Fruit fly (Drosophila melanogaster) whole organism, embryonic: ENCODE measurements around the gene tmod.

Experiments used
- CG1024 ChIP-seq: fragments of 200-800 bp; sonication (Bioruptor generic); IDR thresholded peaks from 2 replicates; pipeline ENCODE4 v1.3.6; 2022; ENCODE audit warnings: missing biosample characterization, missing genetic modification characterization
- CG10431 ChIP-seq: fragments of 200-800 bp; sonication (Bioruptor generic); optimal IDR thresholded peaks from 3 replicates; lab custom pipeline; 2018; ENCODE audit warnings: missing biosample characterization, mild to moderate bottlenecking, missing genetic modification characterization
- CG10654 ChIP-seq: fragments of 200-800 bp; sonication (Bioruptor generic); optimal IDR thresholded peaks from 2 replicates; lab custom pipeline; 2016; ENCODE audit warnings: missing biosample characterization, missing genetic modification characterization
- CG10959 ChIP-seq: fragments of 200-800 bp; sonication (Bioruptor generic); IDR thresholded peaks from 2 replicates; pipeline ENCODE4 v1.3.6; 2022; ENCODE audit warnings: missing biosample characterization, missing genetic modification characterization
- CG1233 ChIP-seq: fragments of 200-800 bp; sonication (Bioruptor generic); optimal IDR thresholded peaks from 4 replicates; lab custom pipeline; 2018; ENCODE audit warnings: missing biosample characterization, mild to moderate bottlenecking, missing genetic modification characterization
- CG14441 ChIP-seq: fragments of 200-800 bp; sonication (Bioruptor generic); IDR thresholded peaks from 2 replicates; pipeline ENCODE4 v1.3.6; 2022; ENCODE audit warnings: missing biosample characterization, missing genetic modification characterization
- CG15479 ChIP-seq: fragments of 200-800 bp; sonication (Bioruptor generic); optimal IDR thresholded peaks from 3 replicates; lab custom pipeline; 2019; ENCODE audit warnings: missing biosample characterization, mild to moderate bottlenecking, missing genetic modification characterization, moderate library complexity
- CG15514 ChIP-seq: fragments of 200-800 bp; sonication (Bioruptor generic); optimal IDR thresholded peaks from 3 replicates; lab custom pipeline; 2017; ENCODE audit warnings: missing biosample characterization, missing genetic modification characterization, mild to moderate bottlenecking, moderate library complexity, missing genetic modification reagents
- CG18262 ChIP-seq: fragments of 200-800 bp; optimal IDR thresholded peaks from 3 replicates; lab custom pipeline; 2019; ENCODE audit warnings: missing biosample characterization, mild to moderate bottlenecking, missing genetic modification characterization, moderate library complexity
- CG30403 ChIP-seq: fragments of 200-800 bp; sonication (Bioruptor generic); optimal IDR thresholded peaks from 3 replicates; lab custom pipeline; 2016; ENCODE audit warnings: missing biosample characterization, missing genetic modification characterization
- CG32772 ChIP-seq: fragments of 200-800 bp; sonication (Bioruptor generic); IDR thresholded peaks from 2 replicates; pipeline ENCODE4 v1.3.6; 2022; ENCODE audit warnings: missing biosample characterization, missing genetic modification characterization
- CG3407 ChIP-seq: fragments of 200-800 bp; sonication (Bioruptor generic); optimal IDR thresholded peaks from 2 replicates; lab custom pipeline; 2018; ENCODE audit warnings: missing biosample characterization, mild to moderate bottlenecking, missing genetic modification characterization
- CG43689 ChIP-seq: fragments of 200-800 bp; sonication (Bioruptor generic); IDR thresholded peaks from 2 replicates; pipeline ENCODE4 v1.3.6; 2022; ENCODE audit warnings: missing biosample characterization, missing genetic modification characterization
- CG4707 ChIP-seq: fragments of 200-800 bp; sonication (Bioruptor generic); optimal IDR thresholded peaks from 2 replicates; lab custom pipeline; 2018; ENCODE audit warnings: missing biosample characterization, mild to moderate bottlenecking, missing genetic modification characterization, moderate library complexity
- Ets97D ChIP-seq: fragments of 200-800 bp; sonication (Bioruptor generic); optimal IDR thresholded peaks from 3 replicates; lab custom pipeline; 2016; ENCODE audit warnings: missing biosample characterization, missing genetic modification characterization
- Fer1 ChIP-seq: fragments of 200-800 bp; sonication (Bioruptor generic); optimal IDR thresholded peaks from 2 replicates; lab custom pipeline; 2017; ENCODE audit warnings: missing biosample characterization, mild to moderate bottlenecking, missing genetic modification characterization
- HLHmδ ChIP-seq: fragments of 200-800 bp; sonication (Bioruptor generic); optimal IDR thresholded peaks from 2 replicates; lab custom pipeline; 2018; ENCODE audit warnings: missing biosample characterization, mild to moderate bottlenecking, missing genetic modification characterization, moderate library complexity
- Hr78 ChIP-seq, 2 experiments: fragments of 200-800 bp in 1 of 2; fragments of >200 bp in 1 of 2; sonication (Bioruptor generic) in 1 of 2; optimal IDR thresholded peaks; 2 replicates each; lab custom pipeline; 2017 to 2019; ENCODE audit warnings: missing biosample characterization in 2 of 2, missing genetic modification characterization in 2 of 2, mild to moderate bottlenecking in 1 of 2, moderate library complexity in 1 of 2
- Hsf ChIP-seq: fragments of 200-800 bp; sonication (Bioruptor generic); optimal IDR thresholded peaks from 3 replicates; lab custom pipeline; 2016; ENCODE audit warnings: missing biosample characterization, missing genetic modification characterization
- Lim3 ChIP-seq: fragments of 200-800 bp; sonication (Bioruptor generic); IDR thresholded peaks from 2 replicates; pipeline ENCODE4 v1.3.6; 2022; ENCODE audit warnings: missing biosample characterization, missing genetic modification characterization
- Mrtf ChIP-seq: fragments of 200-800 bp; sonication (Bioruptor generic); IDR thresholded peaks from 3 replicates; pipeline ENCODE4 v1.3.6; 2022; ENCODE audit warnings: missing biosample characterization, missing genetic modification characterization
- NFAT ChIP-seq: fragments of 200-800 bp; sonication (Bioruptor generic); IDR thresholded peaks from 2 replicates; pipeline ENCODE4 v1.3.6; 2022; ENCODE audit warnings: missing biosample characterization, missing genetic modification characterization
- NK7.1 ChIP-seq: fragments of 200-800 bp; sonication (Bioruptor generic); optimal IDR thresholded peaks from 3 replicates; lab custom pipeline; 2016; ENCODE audit warnings: missing biosample characterization, missing genetic modification characterization
- Pdp1 ChIP-seq, 2 experiments: fragments of 200-800 bp; sonication (Bioruptor generic); optimal IDR thresholded peaks; 3 replicates each; lab custom pipeline; 2016; ENCODE audit warnings: missing biosample characterization in 2 of 2, missing genetic modification characterization in 2 of 2, mild to moderate bottlenecking in 1 of 2, moderate library complexity in 1 of 2
- Scr ChIP-seq: fragments of 200-800 bp; sonication (Bioruptor generic); IDR thresholded peaks from 2 replicates; pipeline ENCODE4 v1.3.6; 2022; ENCODE audit warnings: missing biosample characterization, missing genetic modification characterization; ENCODE audit not compliant: partially characterized antibody
- Taf1 ChIP-seq: fragments of 200-800 bp; sonication (Bioruptor generic); IDR thresholded peaks from 2 replicates; pipeline ENCODE4 v1.3.6; 2022; ENCODE audit warnings: missing biosample characterization, missing genetic modification characterization
- Tbp ChIP-seq: fragments of >200 bp; optimal IDR thresholded peaks from 2 replicates; lab custom pipeline; 2018; ENCODE audit warnings: missing biosample characterization, missing genetic modification characterization
- Trl ChIP-seq, 3 experiments: fragments of >200 bp in 2 of 3; fragments of 200-800 bp in 1 of 3; sonication (Bioruptor generic) in 1 of 3; optimal IDR thresholded peaks; 2 replicates in 1 of 3; 3 replicates in 2 of 3; lab custom pipeline; 2016 to 2017; ENCODE audit warnings: missing biosample characterization in 1 of 3, missing genetic modification characterization in 1 of 3
- al ChIP-seq: fragments of 200-800 bp; sonication (Bioruptor generic); IDR thresholded peaks from 2 replicates; pipeline ENCODE4 v1.3.6; 2022; ENCODE audit warnings: missing biosample characterization, missing genetic modification characterization
- caup ChIP-seq: fragments of 200-800 bp; sonication (Bioruptor generic); optimal IDR thresholded peaks from 3 replicates; lab custom pipeline; 2017; ENCODE audit warnings: missing biosample characterization, mild to moderate bottlenecking, missing genetic modification characterization, moderate library complexity; ENCODE audit not compliant: severe bottlenecking
- cg ChIP-seq: fragments of 200-800 bp; sonication (Bioruptor generic); optimal IDR thresholded peaks from 3 replicates; lab custom pipeline; 2019; ENCODE audit warnings: missing biosample characterization, mild to moderate bottlenecking, missing genetic modification characterization, moderate library complexity
- croc ChIP-seq: fragments of 200-800 bp; sonication (Bioruptor generic); conservative IDR thresholded peaks from 3 replicates; pipeline ENCODE4 v1.3.6; 2022; ENCODE audit warnings: missing biosample characterization, missing genetic modification characterization
- ems ChIP-seq: fragments of 200-800 bp; sonication (Bioruptor generic); optimal IDR thresholded peaks from 3 replicates; lab custom pipeline; 2016; ENCODE audit warnings: missing biosample characterization, missing genetic modification characterization
- en ChIP-seq: fragments of 200-800 bp; sonication (Bioruptor generic); optimal IDR thresholded peaks from 2 replicates; lab custom pipeline; 2016; ENCODE audit warnings: missing biosample characterization, missing genetic modification characterization
- exex ChIP-seq: fragments of 200-800 bp; sonication (Bioruptor generic); optimal IDR thresholded peaks from 4 replicates; lab custom pipeline; 2018; ENCODE audit warnings: missing biosample characterization, mild to moderate bottlenecking, missing genetic modification characterization, moderate library complexity
- fru ChIP-seq: fragments of >200 bp; optimal IDR thresholded peaks from 2 replicates; lab custom pipeline; 2017
- gce ChIP-seq: fragments of 200-800 bp; sonication (Bioruptor generic); IDR thresholded peaks from 3 replicates; pipeline ENCODE4 v1.3.6; 2022; ENCODE audit warnings: missing biosample characterization, missing genetic modification characterization
- grn ChIP-seq: fragments of 200-800 bp; sonication (Bioruptor generic); optimal IDR thresholded peaks from 3 replicates; lab custom pipeline; 2017; ENCODE audit warnings: missing biosample characterization, missing genetic modification characterization
- gro ChIP-seq: fragments of 200-800 bp; sonication (Bioruptor generic); optimal IDR thresholded peaks from 2 replicates; lab custom pipeline; 2016; ENCODE audit warnings: missing biosample characterization, missing genetic modification characterization
- inv ChIP-seq: fragments of 200-800 bp; sonication (Bioruptor generic); IDR thresholded peaks from 2 replicates; pipeline ENCODE4 v1.3.6; 2022; ENCODE audit warnings: missing biosample characterization, missing genetic modification characterization; ENCODE audit not compliant: partially characterized antibody
- luna ChIP-seq: fragments of 200-800 bp; sonication (Bioruptor generic); optimal IDR thresholded peaks from 2 replicates; lab custom pipeline; 2016; ENCODE audit warnings: missing biosample characterization, missing genetic modification characterization
- mam ChIP-seq: fragments of 200-800 bp; sonication (Bioruptor generic); optimal IDR thresholded peaks from 3 replicates; lab custom pipeline; 2016; ENCODE audit warnings: missing biosample characterization, missing genetic modification characterization
- nerfin-1 ChIP-seq: fragments of 200-800 bp; sonication (Bioruptor generic); optimal IDR thresholded peaks from 3 replicates; lab custom pipeline; 2019; ENCODE audit warnings: missing biosample characterization, mild to moderate bottlenecking, missing genetic modification characterization, moderate library complexity
- pan ChIP-seq, 4 experiments: fragments of >200 bp in 3 of 4; fragments of 200-800 bp in 1 of 4; sonication (Bioruptor generic) in 1 of 4; optimal IDR thresholded peaks in 3 of 4; IDR thresholded peaks in 1 of 4; 2 replicates each; pipeline versions ENCODE4 v1.3.6 to Lab custom; 2017 to 2022; ENCODE audit warnings: missing biosample characterization in 2 of 4, missing genetic modification characterization in 2 of 4, mixed read lengths in 1 of 4
- seq ChIP-seq: fragments of 200-800 bp; sonication (Bioruptor generic); IDR thresholded peaks from 2 replicates; pipeline ENCODE4 v1.3.6; 2022; ENCODE audit warnings: missing biosample characterization, missing genetic modification characterization
- sna ChIP-seq: fragments of 200-800 bp; sonication (Bioruptor generic); IDR thresholded peaks from 2 replicates; pipeline ENCODE4 v1.3.6; 2022; ENCODE audit warnings: missing biosample characterization, missing genetic modification characterization; ENCODE audit not compliant: partially characterized antibody
- tgo ChIP-seq: fragments of 200-800 bp; sonication (Bioruptor generic); IDR thresholded peaks from 3 replicates; pipeline ENCODE4 v1.3.6; 2022; ENCODE audit warnings: missing biosample characterization, missing genetic modification characterization
- unc-4 ChIP-seq: fragments of 200-800 bp; sonication (Bioruptor generic); IDR thresholded peaks from 2 replicates; pipeline ENCODE4 v1.3.6; 2022; ENCODE audit warnings: missing biosample characterization, missing genetic modification characterization; ENCODE audit not compliant: partially characterized antibody
- z ChIP-seq: fragments of 200-800 bp; sonication (Bioruptor generic); IDR thresholded peaks from 3 replicates; pipeline ENCODE4 v1.3.6; 2022; ENCODE audit warnings: missing biosample characterization, missing genetic modification characterization

tmod gene

dm6 chr3R:30570554-30571141 lies 38.2 kb downstream of the tmod start (continued):
- TF ChIP-seq CG18262 (tag; lab: Kevin White, UChicago) (peak; percentile 86), gce (GFP tag; lab: Robert Waterston, UW) (peak; percentile 74; the same call in 2 of the 3 replicates), grn (no peak), CG4707 (GFP tag; lab: Kevin White, UChicago) (peak; percentile 51), fru (no peak), CG30403 (GFP tag; lab: Kevin White, UChicago) (peak; percentile 79), nerfin-1 (tag; lab: Kevin White, UChicago) (no peak), Fer1 (no peak), en (GFP tag; lab: Kevin White, UChicago) (peak; percentile 66), sna (GFP tag; lab: Robert Waterston, UW) (no peak), CG10431 (peak; percentile 35), CG32772 (peak; percentile 78), mam (GFP tag; lab: Kevin White, UChicago) (peak; percentile 58), CG10654 (GFP tag; lab: Kevin White, UChicago) (peak; percentile 63), croc (GFP tag; lab: Robert Waterston, UW) (peak; percentile 70; the same call in 2 of the 3 replicates), CG3407 (peak; percentile 69), HLHmδ (GFP tag; lab: Kevin White, UChicago) (no peak), Taf1 (GFP tag; lab: Robert Waterston, UW) (no peak), tgo (GFP tag; lab: Robert Waterston, UW) (peak; percentile 79), CG1024 (GFP tag; lab: Robert Waterston, UW) (peak; percentile 71), CG1233 (GFP tag; lab: Kevin White, UChicago) (peak; percentile 70), gro (GFP tag; lab: Kevin White, UChicago) (peak; percentile 31), seq (GFP tag; lab: Robert Waterston, UW) (peak; percentile 60), Tbp (GFP tag; lab: Kevin White, UChicago) (no peak), al (GFP tag; lab: Robert Waterston, UW) (no peak), NFAT (no peak), Pdp1 (GFP tag; optimal IDR thresholded peaks at IDR 0.05; lab: Kevin White, UChicago) (peak; percentile 51 to 72), CG15514 (GFP tag; lab: Kevin White, UChicago) (peak; percentile 31), CG43689 (0 out of 2 replicates have a peak, but pooled peaks have one; percentile 40), CG10959 (GFP tag; lab: Robert Waterston, UW) (peak; percentile 58; the same call in 1 of the 2 replicates), unc-4 (GFP tag; lab: Robert Waterston, UW) (no peak), CG15479 (GFP tag; lab: Kevin White, UChicago) (no peak), ems (GFP tag; lab: Kevin White, UChicago) (no peak), Lim3 (GFP tag; lab: Robert Waterston, UW) (peak; percentile 49), Trl (optimal IDR thresholded peaks at IDR 0.05; lab: Kevin White, UChicago) (no peak), Trl (GFP tag; optimal IDR thresholded peaks at IDR 0.05; lab: Kevin White, UChicago) (peak; percentile 68), exex (tag; lab: Kevin White, UChicago) (peak; percentile 5), pan (optimal IDR thresholded peaks at IDR 0.05; lab: Kevin White, UChicago) (no peak), pan (GFP tag; optimal IDR thresholded peaks at IDR 0.05 in 1 of 2, IDR thresholded peaks at IDR 0.05 in 1 of 2) (peak in 1 of 2 experiments; percentile 80), inv (GFP tag; lab: Robert Waterston, UW) (no peak), Mrtf (GFP tag; lab: Robert Waterston, UW) (peak; percentile 74), cg (GFP tag; lab: Kevin White, UChicago) (no peak), z (no peak), luna (GFP tag; lab: Kevin White, UChicago) (no peak), Hr78 (GFP tag; optimal IDR thresholded peaks at IDR 0.05; lab: Kevin White, UChicago) (peak in 1 of 2 experiments; percentile 66), Ets97D (GFP tag; lab: Kevin White, UChicago) (no peak), Scr (GFP tag; lab: Robert Waterston, UW) (no peak), CG14441 (GFP tag; lab: Robert Waterston, UW) (peak; percentile 87), NK7.1 (GFP tag; lab: Kevin White, UChicago) (peak; percentile 46), caup (GFP tag; lab: Kevin White, UChicago) (peak; percentile 59), Hsf (GFP tag; lab: Kevin White, UChicago) (peak; percentile 64)
